Fruit fly (Drosophila melanogaster) ovary, adult (tissue): ENCODE data around the gene CG13937.

ENCODE experiments used
- CG17801 ChIP-seq: fragments of 200-800 bp; optimal IDR thresholded peaks from 2 replicates; lab custom pipeline; 2019; ENCODE audit warnings: missing biosample characterization, mild to moderate bottlenecking, missing genetic modification characterization, moderate library complexity; ENCODE audit not compliant: partially characterized antibody

Gene CG13937

DNA sequence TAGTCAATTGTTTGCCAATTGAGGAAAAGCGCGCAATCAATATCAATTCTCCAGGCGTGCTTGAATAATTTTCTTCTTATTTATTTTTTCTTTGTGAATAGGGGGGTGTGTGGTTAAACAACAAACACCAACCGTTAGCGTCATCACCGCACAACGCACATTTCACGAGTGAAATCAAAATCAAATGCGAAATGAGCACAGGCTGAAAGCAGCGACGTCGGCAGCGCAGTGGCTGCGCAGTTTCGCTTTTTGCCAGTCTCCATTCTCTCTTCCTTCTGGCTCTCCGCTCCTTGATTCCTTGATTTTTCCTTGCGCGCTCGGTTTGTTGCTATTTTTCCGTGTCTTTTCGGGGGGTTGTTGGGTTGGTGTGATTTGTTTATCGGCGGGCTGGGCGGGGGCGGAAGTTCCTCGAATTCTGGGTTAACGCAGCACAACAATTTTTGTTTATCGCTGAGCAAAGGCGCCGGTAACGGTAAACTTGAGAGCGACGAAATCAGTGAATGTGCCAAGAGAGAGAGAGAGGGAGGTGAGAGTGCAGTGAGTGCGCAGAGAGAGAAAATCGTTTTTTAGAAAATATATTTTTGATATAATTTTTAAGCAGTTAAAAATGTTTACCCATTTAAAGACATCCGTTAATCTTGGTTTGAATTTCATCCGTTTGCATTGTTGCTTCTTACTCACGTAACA, at the start of gene CG13937:
Gene CG13937 (minus strand): TSS at position 174 of the 687 bp plus-strand sequence.
- no peak for TF ChIP-seq CG17801 (GFP tag; lab: Kevin White, UChicago)

DNA sequence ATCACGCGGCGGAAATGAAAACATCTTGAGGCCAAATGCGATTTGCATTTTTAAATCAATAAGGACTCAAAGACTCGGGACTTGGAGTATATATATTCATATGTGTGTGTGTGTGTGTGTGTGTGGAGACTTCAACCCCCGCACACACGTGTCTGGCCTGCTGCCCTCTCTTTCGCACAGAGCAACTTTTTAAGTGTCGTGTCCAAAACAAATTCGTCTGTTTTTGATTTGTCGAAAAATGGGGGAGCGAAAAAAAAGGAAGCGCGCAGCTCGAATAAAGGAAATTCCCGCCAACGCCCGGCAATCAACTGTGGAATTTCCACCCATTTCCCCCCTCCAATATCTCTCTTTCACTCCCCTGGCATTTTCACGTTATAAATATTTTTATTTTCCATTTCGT, 46.1 kb upstream of the CG13937 start:
- no peak for TF ChIP-seq CG17801 (GFP tag; lab: Kevin White, UChicago)

DNA sequence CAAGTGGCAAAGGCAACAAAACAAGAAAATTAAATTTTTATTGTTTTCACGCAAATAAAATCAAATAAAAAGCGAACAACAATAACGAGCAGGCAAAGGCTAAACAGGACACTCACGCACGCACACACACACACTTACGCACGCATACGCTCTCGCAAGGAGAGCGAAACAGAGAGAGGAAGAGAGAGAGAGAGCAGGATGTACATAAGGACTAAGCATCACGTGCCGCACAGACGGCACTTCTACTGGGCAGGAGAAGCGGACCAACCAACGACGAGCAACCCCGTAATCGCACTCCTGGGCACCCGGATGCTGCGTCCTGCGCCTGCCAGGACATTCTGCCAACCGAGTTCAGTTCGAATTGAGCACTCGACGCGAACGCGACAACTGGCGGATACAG, 38.1 kb upstream of the CG13937 start, which contains the start of gene Dbx:
Gene Dbx (plus strand): TSS at position 365 of the 400 bp plus-strand sequence.
- no peak for TF ChIP-seq CG17801 (GFP tag; lab: Kevin White, UChicago)

DNA sequence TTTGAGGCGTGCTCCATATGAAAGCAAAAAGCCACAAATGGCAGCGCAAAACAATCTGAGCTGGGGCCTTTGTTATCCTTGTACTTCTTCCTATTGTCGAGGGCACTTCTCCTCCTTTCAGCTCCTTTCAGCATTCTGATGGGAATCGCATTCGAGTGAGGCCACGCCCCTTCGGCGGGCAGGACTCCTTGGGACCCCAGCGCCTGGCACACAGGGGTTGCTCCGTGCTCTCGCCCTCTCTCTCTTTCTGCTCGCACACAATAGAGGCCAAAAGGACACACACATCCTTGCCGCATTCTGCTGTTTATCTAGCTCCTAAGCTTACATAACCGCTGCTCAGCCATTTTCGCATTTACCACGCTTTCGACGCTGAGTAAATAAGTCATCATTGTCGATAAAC, 37.2 kb upstream of the CG13937 start:
- no peak for TF ChIP-seq CG17801 (GFP tag; lab: Kevin White, UChicago)

DNA sequence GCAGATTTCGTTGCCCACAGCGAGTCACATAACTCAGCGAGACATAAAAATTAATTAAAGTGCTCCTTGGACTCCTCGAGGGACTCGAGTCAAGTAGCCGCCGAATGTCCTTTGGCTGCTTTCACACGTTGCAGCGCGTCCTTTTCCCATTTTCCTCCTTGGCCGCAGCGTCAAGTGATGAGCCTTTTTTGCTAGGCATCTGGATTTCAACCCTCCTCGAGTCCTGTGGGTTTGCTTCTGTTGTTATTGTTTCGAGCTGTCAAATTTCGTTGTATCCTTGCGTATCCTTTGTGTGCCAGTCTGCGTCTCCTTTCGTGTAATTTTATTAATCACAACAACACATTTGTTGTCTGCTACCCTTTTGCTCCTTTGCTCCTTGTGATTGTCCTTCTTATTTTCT, 33.8 kb upstream of the CG13937 start:
- no peak for TF ChIP-seq CG17801 (GFP tag; lab: Kevin White, UChicago)

DNA sequence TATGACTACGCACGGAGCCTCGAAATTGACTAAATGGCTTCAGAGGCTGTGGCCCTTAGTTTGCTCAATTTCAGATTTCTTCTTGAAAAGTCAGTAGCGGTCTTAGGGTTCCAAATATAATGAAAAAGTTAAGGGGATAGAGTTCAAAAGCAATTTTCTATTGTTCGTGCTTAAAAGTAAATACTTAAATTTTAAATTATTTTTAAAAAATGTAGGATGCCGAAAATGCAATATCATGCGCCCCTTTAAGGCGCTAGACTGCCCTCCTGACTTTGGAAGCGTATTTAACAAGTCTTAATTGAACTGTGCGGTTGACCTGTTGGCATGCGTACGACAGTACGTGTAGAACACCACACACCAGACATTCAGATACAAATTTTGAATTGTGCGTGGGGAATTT, 31.8 kb upstream of the CG13937 start:
- no peak for TF ChIP-seq CG17801 (GFP tag; lab: Kevin White, UChicago)

DNA sequence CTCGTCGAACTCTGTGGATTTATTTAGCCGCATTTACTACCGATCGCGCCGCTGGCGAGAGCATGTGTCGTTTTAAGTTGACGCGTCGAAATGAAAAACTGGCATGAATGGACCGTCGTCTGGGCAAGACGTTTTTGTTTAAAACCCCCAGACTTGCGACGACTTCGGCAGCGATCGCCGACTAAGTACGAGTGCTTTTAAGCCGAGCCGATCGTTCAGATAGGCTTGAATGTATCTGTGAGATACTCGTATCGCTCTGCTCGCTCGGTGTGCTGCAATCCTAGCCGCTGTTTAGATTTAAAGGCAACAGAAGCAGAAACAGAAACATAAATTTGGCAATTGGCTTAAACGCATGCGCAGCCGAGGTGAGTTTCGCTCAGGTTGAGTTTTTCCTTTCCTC, 27.3 kb upstream of the CG13937 start, which contains the start of gene dsb:
Gene dsb (minus strand): TSS at position 91 of the 400 bp plus-strand sequence.
- no peak for TF ChIP-seq CG17801 (GFP tag; lab: Kevin White, UChicago)

DNA sequence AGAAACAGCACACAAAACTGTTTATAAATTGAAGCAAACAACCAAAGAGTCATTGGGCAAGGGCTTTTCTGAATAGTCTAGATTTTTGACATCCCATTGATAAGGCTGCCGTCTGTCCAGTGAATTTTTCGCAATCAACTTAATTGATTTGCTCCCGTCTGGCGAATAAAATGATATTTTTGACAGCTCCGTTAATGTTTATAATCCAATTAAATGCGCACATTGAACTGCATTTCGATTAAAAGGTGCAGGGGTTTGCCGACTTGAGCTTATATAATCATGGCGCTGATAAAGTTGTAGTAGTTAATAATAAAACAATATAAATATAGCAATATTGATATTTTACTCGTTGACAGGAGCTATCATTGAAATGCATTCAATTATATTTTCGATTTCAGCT, 26.2 kb upstream of the CG13937 start:
- TF ChIP-seq CG17801 (GFP tag; lab: Kevin White, UChicago), result no peak

DNA sequence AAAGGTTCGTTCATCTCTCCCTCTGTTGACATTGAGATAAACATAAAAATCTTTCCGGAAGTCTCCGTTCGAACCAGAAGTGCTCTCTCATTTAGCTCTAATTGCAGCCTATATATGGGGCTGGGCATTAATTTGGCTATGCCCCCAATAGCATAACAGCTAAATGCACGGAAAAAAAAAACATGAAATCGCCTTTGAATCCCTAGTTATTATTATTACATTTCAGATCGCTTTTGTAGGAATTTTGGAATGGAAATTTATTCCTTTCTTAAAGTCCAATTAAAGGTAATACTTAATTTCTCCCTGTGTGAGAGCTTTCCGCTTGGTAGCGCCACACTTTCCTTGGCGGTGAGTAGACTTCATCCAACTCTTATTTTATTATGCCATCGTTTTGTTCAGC, 23.4 kb upstream of the CG13937 start:
- TF ChIP-seq CG17801 (GFP tag; lab: Kevin White, UChicago), result no peak

DNA sequence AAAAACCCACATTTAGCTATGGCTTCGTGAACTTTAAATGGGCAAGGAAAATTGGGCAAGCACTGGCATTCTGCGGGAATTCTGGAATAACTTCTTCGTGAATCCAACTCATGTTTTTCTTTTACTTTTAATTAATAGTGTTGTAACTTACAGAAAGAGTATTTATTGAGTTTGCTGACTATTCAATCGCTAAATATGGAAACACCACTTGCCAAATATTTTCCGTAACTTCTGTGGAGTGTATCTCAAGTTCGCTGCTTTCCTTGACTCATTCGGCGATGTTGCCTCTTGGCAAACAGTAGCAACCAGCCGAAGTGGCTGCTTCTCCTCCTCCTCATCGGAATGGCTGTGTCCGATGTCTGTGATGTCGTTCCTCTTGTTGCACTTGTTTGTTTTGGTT, 22.4 kb upstream of the CG13937 start:
- no peak for TF ChIP-seq CG17801 (GFP tag; lab: Kevin White, UChicago)

DNA sequence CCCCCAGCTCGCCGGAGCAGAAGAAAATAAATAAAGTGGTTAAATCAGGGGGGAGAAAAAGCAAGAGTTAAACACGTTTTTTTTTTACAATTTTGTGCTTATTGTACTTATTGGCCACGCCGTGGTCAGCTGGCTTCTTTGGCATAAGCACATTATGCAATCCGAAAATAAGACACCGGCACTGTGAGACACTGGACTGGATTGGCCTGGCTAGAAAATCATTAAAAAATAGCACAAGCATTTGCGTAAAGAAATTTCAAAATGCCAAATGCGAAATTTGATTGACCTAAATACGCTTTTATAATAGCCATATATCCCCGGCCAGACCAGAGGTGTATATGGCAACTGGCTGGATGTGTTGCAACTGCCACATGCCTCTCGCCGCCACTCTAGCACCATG, 21.6 kb upstream of the CG13937 start:
- TF ChIP-seq CG17801 (GFP tag; lab: Kevin White, UChicago), result no peak

DNA sequence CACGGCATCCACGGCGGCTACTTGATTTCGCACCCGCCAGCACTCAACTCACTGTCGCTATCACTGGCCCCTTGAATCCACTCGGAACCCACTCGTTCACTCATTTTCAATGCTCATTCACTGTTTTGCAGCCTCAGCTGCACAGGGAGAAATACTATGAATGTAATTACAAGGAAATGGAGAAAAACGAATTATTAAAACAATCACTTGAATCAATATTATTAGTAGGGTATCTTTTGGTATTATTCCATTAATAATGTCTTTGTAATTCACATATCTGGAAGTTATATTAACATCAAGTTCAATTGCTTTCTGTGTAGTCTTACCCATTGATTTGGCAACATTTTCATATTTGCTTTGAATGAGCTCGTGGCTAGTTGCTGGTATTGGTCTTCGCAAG, 17.8 kb upstream of the CG13937 start:
- TF ChIP-seq CG17801 (GFP tag; lab: Kevin White, UChicago), result no peak

DNA sequence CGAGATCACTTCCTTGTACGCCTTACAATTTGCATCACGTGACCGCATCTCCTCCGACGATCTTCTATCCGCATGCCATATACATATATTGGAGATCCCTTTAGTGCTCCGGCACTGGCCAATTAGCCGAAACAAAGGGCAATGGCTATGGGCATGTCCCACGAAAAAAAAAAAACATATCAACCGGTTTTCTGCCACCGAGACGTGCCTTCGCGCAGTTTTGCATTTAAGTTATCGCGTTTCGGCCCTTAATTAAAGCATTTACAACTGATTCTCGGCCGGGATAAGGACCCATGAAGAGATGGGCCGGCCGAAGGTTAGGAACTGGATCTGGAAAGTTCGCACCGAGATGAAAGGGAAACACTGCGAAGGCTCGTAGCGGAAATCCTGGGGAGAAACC, 16.8 kb upstream of the CG13937 start:
- TF ChIP-seq CG17801 (GFP tag; lab: Kevin White, UChicago), result no peak

DNA sequence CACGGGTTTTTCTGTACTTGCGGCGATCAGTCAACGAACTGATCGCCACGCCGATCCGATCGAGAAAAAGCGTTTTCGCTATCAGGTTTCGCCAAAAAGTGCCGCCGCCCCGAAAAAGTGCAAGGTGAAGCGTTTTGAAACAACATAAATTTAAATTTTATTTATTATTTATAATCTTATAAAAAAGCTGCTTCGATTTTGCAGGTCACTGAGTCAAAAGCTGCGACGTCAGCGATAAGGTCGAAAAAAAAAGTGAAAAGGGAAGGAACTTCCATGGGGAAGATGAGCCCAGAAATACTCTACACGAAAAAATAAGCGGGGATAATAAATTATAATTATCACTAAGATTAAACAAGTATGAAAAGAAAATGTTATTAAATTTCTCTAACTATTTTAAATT, 14.9 kb upstream of the CG13937 start:
- no peak for TF ChIP-seq CG17801 (GFP tag; lab: Kevin White, UChicago)

DNA sequence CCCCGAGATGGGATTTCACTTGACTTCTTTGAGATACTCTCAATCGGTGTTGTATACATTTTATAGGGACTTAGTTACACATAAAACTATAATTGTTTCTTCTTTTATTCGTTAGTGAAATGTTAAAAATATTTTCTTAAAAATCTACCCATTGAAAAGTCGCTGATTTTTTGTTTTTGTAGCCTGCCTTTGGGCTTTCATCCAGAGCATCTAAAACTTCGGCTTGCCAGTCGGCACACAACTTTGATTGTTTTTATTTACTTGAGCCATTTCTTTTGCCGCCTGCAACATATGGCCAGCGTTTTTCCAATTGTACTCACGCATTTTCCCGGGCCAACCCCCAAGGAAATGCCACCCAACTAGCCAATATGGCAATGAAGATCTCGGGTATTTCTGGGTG, 9.1 kb upstream of the CG13937 start:
- no peak for TF ChIP-seq CG17801 (GFP tag; lab: Kevin White, UChicago)

DNA sequence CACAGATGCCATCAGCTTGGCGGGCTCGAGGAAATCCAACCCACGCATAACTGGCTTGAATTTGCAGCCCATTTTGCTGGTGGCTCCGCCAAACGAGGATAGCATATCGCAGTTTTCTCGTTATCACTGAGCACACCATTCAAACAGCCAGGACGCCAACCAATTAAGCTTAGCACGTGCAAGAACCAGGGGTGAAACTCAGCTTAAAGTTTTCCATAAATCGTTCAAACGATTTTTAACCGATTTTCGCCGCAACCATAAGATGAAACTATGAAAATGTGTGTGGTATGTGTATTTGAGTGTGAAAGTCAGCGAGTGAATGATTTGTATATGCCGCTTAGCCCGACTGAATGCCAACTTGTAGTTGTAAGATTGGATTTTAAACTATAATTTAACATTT, 8.1 kb upstream of the CG13937 start:
- no peak for TF ChIP-seq CG17801 (GFP tag; lab: Kevin White, UChicago)
